Worm (Caenorhabditis elegans) whole organism, midembryonic: ENCODE results near the gene fbxb-61.

Source experiments
- T22C8.4 ChIP-seq: fragments of 200-800 bp; sonication (Bioruptor generic); IDR thresholded peaks from 2 replicates; pipeline ENCODE4 v1.3.6; 2022; ENCODE audit warnings: missing genetic modification characterization, missing compliant biosample characterization
- cog-1 ChIP-seq: sonication (generic microtip); optimal IDR thresholded peaks from 2 replicates; lab custom pipeline; 2016; ENCODE audit warnings: missing genetic modification characterization, missing compliant biosample characterization
- flt-1 ChIP-seq: fragments of 200-800 bp; sonication (Bioruptor generic); IDR thresholded peaks from 2 replicates; pipeline ENCODE4 v1.3.6; 2022; ENCODE audit warnings: missing genetic modification characterization, missing compliant biosample characterization
- med-1 ChIP-seq: sonication (generic microtip); optimal IDR thresholded peaks from 2 replicates; lab custom pipeline; 2017; ENCODE audit warnings: missing genetic modification characterization, mild to moderate bottlenecking, missing compliant biosample characterization, antibody characterized with exemption, missing genetic modification reagents; ENCODE audit not compliant: insufficient read depth
- ztf-29 ChIP-seq: fragments of 200-800 bp; sonication (Bioruptor generic); IDR thresholded peaks from 2 replicates; pipeline ENCODE4 v1.3.6; 2022; ENCODE audit warnings: missing genetic modification reagents, missing genetic modification characterization, missing compliant biosample characterization

DNA sequence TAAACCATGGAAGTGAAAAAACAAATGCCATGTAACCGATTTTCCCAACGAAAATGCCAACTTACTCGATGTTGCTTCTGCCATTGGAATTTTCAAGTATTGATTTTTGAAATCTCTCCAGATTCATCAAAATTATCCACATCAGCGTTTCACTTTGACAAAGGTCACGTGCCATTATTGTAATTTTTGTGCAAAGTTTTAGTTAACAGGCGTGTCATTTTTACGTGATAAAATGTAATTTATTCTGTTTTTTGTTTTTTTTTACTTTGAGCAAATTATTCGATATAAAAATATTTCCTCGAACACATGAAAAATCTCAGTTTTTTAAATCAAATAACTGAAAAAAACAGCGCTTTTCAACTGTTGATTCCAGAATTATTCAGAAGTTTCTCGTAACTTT lies 41.6 kb upstream of the fbxb-61 start, which contains the start of gene F21D9.2:
- TF ChIP-seq flt-1 (GFP tag; lab: Robert Waterston, UW) (no peak), T22C8.4 (GFP tag; lab: Robert Waterston, UW) (no peak), cog-1 (tag; lab: Kevin White, UChicago) (no peak), med-1 (GFP tag; lab: Kevin White, UChicago) (no peak), ztf-29 (GFP tag; lab: Robert Waterston, UW) (no peak)
